Fruit fly (Drosophila melanogaster) whole organism, embryonic: Measurements from ENCODE around the gene Dlip2.

Source experiments
- ATbp ChIP-seq: fragments of 200-800 bp; sonication (Bioruptor generic); optimal IDR thresholded peaks from 2 replicates; lab custom pipeline; 2017; ENCODE audit warnings: missing biosample characterization, mild to moderate bottlenecking, missing genetic modification characterization, missing genetic modification reagents
- BEAF-32 ChIP-seq: fragments of 200-800 bp; sonication (Bioruptor generic); optimal IDR thresholded peaks from 3 replicates; lab custom pipeline; 2017; ENCODE audit warnings: missing biosample characterization, missing genetic modification characterization, mild to moderate bottlenecking, moderate library complexity, missing genetic modification reagents
- CG10959 ChIP-seq: fragments of 200-800 bp; sonication (Bioruptor generic); IDR thresholded peaks from 2 replicates; pipeline ENCODE4 v1.3.6; 2022; ENCODE audit warnings: missing biosample characterization, missing genetic modification characterization
- CG15073 ChIP-seq: fragments of 200-800 bp; sonication (Bioruptor generic); optimal IDR thresholded peaks from 2 replicates; lab custom pipeline; 2016; ENCODE audit warnings: missing biosample characterization, missing genetic modification characterization
- CG16813 ChIP-seq: fragments of 200-800 bp; sonication (Bioruptor generic); IDR thresholded peaks from 3 replicates; pipeline ENCODE4 v1.3.6; 2022; ENCODE audit warnings: missing biosample characterization, missing genetic modification characterization; ENCODE audit not compliant: partially characterized antibody
- CG17612 ChIP-seq: fragments of 200-800 bp; sonication (Bioruptor generic); IDR thresholded peaks from 2 replicates; pipeline ENCODE4 v1.3.6; 2022; ENCODE audit warnings: missing biosample characterization, missing genetic modification characterization
- CG1792 ChIP-seq: fragments of 200-800 bp; sonication (Bioruptor generic); optimal IDR thresholded peaks from 2 replicates; lab custom pipeline; 2016; ENCODE audit warnings: missing biosample characterization, missing genetic modification characterization
- CG2129 ChIP-seq: fragments of 200-800 bp; sonication (Bioruptor generic); IDR thresholded peaks from 2 replicates; pipeline ENCODE4 v1.3.6; 2022; ENCODE audit warnings: missing biosample characterization, missing genetic modification characterization; ENCODE audit not compliant: partially characterized antibody
- CG3407 ChIP-seq: fragments of 200-800 bp; sonication (Bioruptor generic); optimal IDR thresholded peaks from 2 replicates; lab custom pipeline; 2018; ENCODE audit warnings: missing biosample characterization, mild to moderate bottlenecking, missing genetic modification characterization
- CG3847 ChIP-seq: fragments of 200-800 bp; sonication (Bioruptor generic); IDR thresholded peaks from 2 replicates; pipeline ENCODE4 v1.3.6; 2022; ENCODE audit warnings: missing biosample characterization, missing genetic modification characterization
- CG4328 ChIP-seq: fragments of 200-800 bp; sonication (Bioruptor generic); optimal IDR thresholded peaks from 3 replicates; lab custom pipeline; 2017; ENCODE audit warnings: missing biosample characterization, missing genetic modification reagents, missing genetic modification characterization
- CG8359 ChIP-seq: fragments of 200-800 bp; sonication (Bioruptor generic); optimal IDR thresholded peaks from 2 replicates; lab custom pipeline; 2017; ENCODE audit warnings: missing biosample characterization, mild to moderate bottlenecking, missing genetic modification characterization, borderline replicate concordance
- CG9727 ChIP-seq: fragments of 200-800 bp; sonication (Bioruptor generic); optimal IDR thresholded peaks from 3 replicates; lab custom pipeline; 2017; ENCODE audit warnings: missing biosample characterization, mild to moderate bottlenecking, missing genetic modification characterization
- CoRest ChIP-seq: fragments of 200-800 bp; sonication (Bioruptor generic); optimal IDR thresholded peaks from 3 replicates; lab custom pipeline; 2018; ENCODE audit warnings: missing biosample characterization, mild to moderate bottlenecking, missing genetic modification characterization, moderate library complexity
- Dad ChIP-seq: fragments of 200-800 bp; sonication (Bioruptor generic); optimal IDR thresholded peaks from 3 replicates; lab custom pipeline; 2016; ENCODE audit warnings: missing biosample characterization, missing genetic modification characterization
- Dfd ChIP-seq, 2 experiments: fragments of >200 bp; optimal IDR thresholded peaks; 2 replicates each; lab custom pipeline; 2017; ENCODE audit warnings: missing biosample characterization in 2 of 2, missing genetic modification characterization in 2 of 2
- Dll ChIP-seq: fragments of 200-800 bp; sonication (Bioruptor generic); IDR thresholded peaks from 4 replicates; pipeline ENCODE4 v1.3.6; 2022; ENCODE audit warnings: missing biosample characterization, missing genetic modification characterization; ENCODE audit not compliant: partially characterized antibody
- E2f2 ChIP-seq: fragments of 200-800 bp; sonication (Bioruptor generic); IDR thresholded peaks from 2 replicates; pipeline ENCODE4 v1.3.6; 2022; ENCODE audit warnings: missing biosample characterization, missing genetic modification characterization
- GATAe ChIP-seq: fragments of 200-800 bp; sonication (Bioruptor generic); conservative IDR thresholded peaks from 2 replicates; pipeline ENCODE4 v1.3.6; 2022; ENCODE audit warnings: missing biosample characterization, missing genetic modification characterization
- Hmr ChIP-seq: fragments of 200-800 bp; sonication (Bioruptor generic); optimal IDR thresholded peaks from 3 replicates; lab custom pipeline; 2017; ENCODE audit warnings: mild to moderate bottlenecking, missing biosample characterization, missing genetic modification reagents, missing genetic modification characterization
- Kr ChIP-seq: fragments of 200-800 bp; sonication (Bioruptor generic); optimal IDR thresholded peaks from 2 replicates; lab custom pipeline; 2017; ENCODE audit warnings: missing biosample characterization, mild to moderate bottlenecking, missing genetic modification characterization
- MBD-R2 ChIP-seq: fragments of 200-800 bp; sonication (Bioruptor generic); IDR thresholded peaks from 2 replicates; pipeline ENCODE4 v1.3.6; 2022; ENCODE audit warnings: missing biosample characterization, missing genetic modification characterization
- MTF-1 ChIP-seq: fragments of 200-800 bp; sonication (Bioruptor generic); optimal IDR thresholded peaks from 2 replicates; lab custom pipeline; 2018; ENCODE audit warnings: missing biosample characterization, mild to moderate bottlenecking, missing genetic modification characterization, borderline replicate concordance
- Max ChIP-seq: fragments of 200-800 bp; sonication (Bioruptor generic); optimal IDR thresholded peaks from 2 replicates; lab custom pipeline; 2016; ENCODE audit warnings: missing biosample characterization, mild to moderate bottlenecking, missing genetic modification characterization
- Meics ChIP-seq: fragments of 200-800 bp; sonication (Bioruptor generic); optimal IDR thresholded peaks from 2 replicates; lab custom pipeline; 2017; ENCODE audit warnings: missing biosample characterization, mild to moderate bottlenecking, missing genetic modification characterization
- NC2β ChIP-seq: fragments of 200-800 bp; sonication (Bioruptor generic); optimal IDR thresholded peaks from 2 replicates; lab custom pipeline; 2016; ENCODE audit warnings: missing biosample characterization, missing genetic modification characterization
- Neu2 ChIP-seq: fragments of 200-800 bp; sonication (Bioruptor generic); optimal IDR thresholded peaks from 3 replicates; lab custom pipeline; 2016; ENCODE audit warnings: missing biosample characterization, missing genetic modification characterization, borderline replicate concordance
- Sox102F ChIP-seq: fragments of 200-800 bp; sonication (Bioruptor generic); optimal IDR thresholded peaks from 2 replicates; lab custom pipeline; 2018; ENCODE audit warnings: missing biosample characterization, mild to moderate bottlenecking, missing genetic modification characterization, moderate library complexity
- Sry-β ChIP-seq: fragments of 200-800 bp; sonication (Bioruptor generic); optimal IDR thresholded peaks from 2 replicates; lab custom pipeline; 2018; ENCODE audit warnings: missing biosample characterization, mild to moderate bottlenecking, missing genetic modification characterization, moderate library complexity
- Taf1 ChIP-seq: fragments of 200-800 bp; sonication (Bioruptor generic); IDR thresholded peaks from 2 replicates; pipeline ENCODE4 v1.3.6; 2022; ENCODE audit warnings: missing biosample characterization, missing genetic modification characterization
- br ChIP-seq: fragments of >200 bp; optimal IDR thresholded peaks from 2 replicates; lab custom pipeline; 2017
- cas ChIP-seq: fragments of 200-800 bp; sonication (Bioruptor generic); IDR thresholded peaks from 2 replicates; pipeline ENCODE4 v1.3.6; 2022; ENCODE audit warnings: missing biosample characterization, missing genetic modification characterization
- chm ChIP-seq: fragments of 200-800 bp; sonication (Bioruptor generic); IDR thresholded peaks from 2 replicates; pipeline ENCODE4 v1.3.6; 2022; ENCODE audit warnings: missing biosample characterization, missing genetic modification characterization
- croc ChIP-seq: fragments of 200-800 bp; sonication (Bioruptor generic); conservative IDR thresholded peaks from 3 replicates; pipeline ENCODE4 v1.3.6; 2022; ENCODE audit warnings: missing biosample characterization, missing genetic modification characterization
- disco-r ChIP-seq: fragments of 200-800 bp; sonication (Bioruptor generic); optimal IDR thresholded peaks from 2 replicates; lab custom pipeline; 2016; ENCODE audit warnings: missing biosample characterization, missing genetic modification characterization
- grn ChIP-seq: fragments of 200-800 bp; sonication (Bioruptor generic); optimal IDR thresholded peaks from 3 replicates; lab custom pipeline; 2017; ENCODE audit warnings: missing biosample characterization, missing genetic modification characterization
- ham ChIP-seq: fragments of 200-800 bp; sonication (Bioruptor generic); IDR thresholded peaks from 2 replicates; pipeline ENCODE4 v1.3.6; 2022; ENCODE audit warnings: missing biosample characterization, missing genetic modification characterization
- knrl ChIP-seq: fragments of 200-800 bp; sonication (Bioruptor generic); IDR thresholded peaks from 3 replicates; pipeline ENCODE4 v1.3.6; 2022; ENCODE audit warnings: missing biosample characterization, missing genetic modification characterization; ENCODE audit not compliant: partially characterized antibody
- lilli ChIP-seq: fragments of 200-800 bp; sonication (Bioruptor generic); optimal IDR thresholded peaks from 3 replicates; lab custom pipeline; 2016; ENCODE audit warnings: missing biosample characterization, missing genetic modification characterization
- maf-S ChIP-seq: fragments of 200-800 bp; sonication (Bioruptor generic); optimal IDR thresholded peaks from 2 replicates; lab custom pipeline; 2016; ENCODE audit warnings: missing biosample characterization, missing genetic modification characterization
- nerfin-1 ChIP-seq: fragments of 200-800 bp; sonication (Bioruptor generic); optimal IDR thresholded peaks from 3 replicates; lab custom pipeline; 2019; ENCODE audit warnings: missing biosample characterization, mild to moderate bottlenecking, missing genetic modification characterization, moderate library complexity
- odd ChIP-seq: fragments of 200-800 bp; sonication (Bioruptor generic); optimal IDR thresholded peaks from 2 replicates; lab custom pipeline; 2017; ENCODE audit warnings: missing biosample characterization, mild to moderate bottlenecking, missing genetic modification characterization
- pita ChIP-seq: fragments of 200-800 bp; sonication (Bioruptor generic); optimal IDR thresholded peaks from 2 replicates; lab custom pipeline; 2017; ENCODE audit warnings: missing biosample characterization, mild to moderate bottlenecking, missing genetic modification characterization
- salm ChIP-seq: fragments of 200-800 bp; sonication (Bioruptor generic); optimal IDR thresholded peaks from 2 replicates; lab custom pipeline; 2018; ENCODE audit warnings: missing biosample characterization, mild to moderate bottlenecking, missing genetic modification characterization
- sd ChIP-seq: fragments of 200-800 bp; sonication (Bioruptor generic); optimal IDR thresholded peaks from 3 replicates; lab custom pipeline; 2018; ENCODE audit warnings: missing biosample characterization, mild to moderate bottlenecking, missing genetic modification characterization, moderate library complexity
- slbo ChIP-seq: fragments of 200-800 bp; sonication (Bioruptor generic); IDR thresholded peaks from 2 replicates; pipeline ENCODE4 v1.3.6; 2022; ENCODE audit warnings: missing biosample characterization, missing genetic modification characterization
- tap ChIP-seq: fragments of 200-800 bp; optimal IDR thresholded peaks from 3 replicates; lab custom pipeline; 2019; ENCODE audit warnings: missing biosample characterization, mild to moderate bottlenecking, missing genetic modification characterization, moderate library complexity
- tio ChIP-seq: fragments of 200-800 bp; sonication (Bioruptor generic); optimal IDR thresholded peaks from 2 replicates; lab custom pipeline; 2017; ENCODE audit warnings: missing biosample characterization, missing genetic modification characterization, inconsistent platforms
- toy ChIP-seq: fragments of 200-800 bp; sonication (Bioruptor generic); IDR thresholded peaks from 2 replicates; pipeline ENCODE4 v1.3.6; 2022; ENCODE audit warnings: missing biosample characterization, missing genetic modification characterization

Dlip2 gene

DNA sequence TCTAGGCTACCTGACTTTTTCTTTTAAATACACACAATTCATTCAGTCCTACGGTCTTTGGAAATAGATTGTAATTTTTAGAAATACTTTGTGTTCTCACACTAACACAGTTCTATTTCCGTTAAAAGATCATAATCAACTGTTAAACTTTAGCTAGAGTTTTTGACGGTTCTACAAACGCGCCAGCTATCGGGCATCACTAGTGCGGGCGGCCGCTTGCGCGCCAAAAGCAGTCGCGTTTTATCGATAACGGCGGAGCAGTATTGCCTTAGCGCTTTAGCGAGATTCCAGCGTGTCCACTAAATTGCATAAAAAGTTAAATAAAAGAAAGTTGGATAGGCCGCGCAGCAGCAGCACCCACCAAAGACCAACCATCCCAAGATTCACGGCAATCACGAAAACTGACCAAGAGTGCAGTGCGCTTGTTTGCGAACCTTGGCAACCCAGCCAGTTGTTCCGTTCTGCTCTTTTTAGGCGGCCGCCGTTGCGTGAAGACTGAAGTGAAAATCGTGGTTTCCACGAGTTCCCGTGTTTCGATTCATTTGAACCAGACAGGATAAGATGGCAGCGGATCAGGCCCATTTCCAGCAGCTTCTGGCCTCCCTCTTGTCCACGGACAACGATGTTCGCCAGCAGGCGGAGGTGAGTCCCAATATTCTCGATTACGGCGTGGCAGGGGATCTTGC lies 3.8 kb upstream of the Dlip2 start, which contains the start of gene Karybeta3 (continued):
- TF ChIP-seq E2f2 (GFP tag; lab: Robert Waterston, UW) (peak; percentile 96), maf-S (GFP tag; lab: Kevin White, UChicago) (peak; percentile 86), CG9727 (GFP tag; lab: Kevin White, UChicago) (peak; percentile 74), NC2β (GFP tag; lab: Kevin White, UChicago) (peak; percentile 85), CG15073 (GFP tag; lab: Kevin White, UChicago) (no peak), ATbp (GFP tag; lab: Kevin White, UChicago) (no peak), pita (GFP tag; lab: Kevin White, UChicago) (no peak), Dad (GFP tag; lab: Kevin White, UChicago) (peak; percentile 85), toy (GFP tag; lab: Robert Waterston, UW) (peak; percentile 72; the same call in 1 of the 2 replicates), Dll (GFP tag; lab: Robert Waterston, UW) (peak; percentile 73), sd (peak; percentile 50), CG8359 (GFP tag; lab: Kevin White, UChicago) (peak; percentile 44), Max (peak; percentile 62), nerfin-1 (peak; percentile 41), Sox102F (GFP tag; lab: Kevin White, UChicago) (no peak), croc (GFP tag; lab: Robert Waterston, UW) (0 out of 3 replicates have a peak, but pooled peaks have one; percentile 24), Hmr (GFP tag; lab: Kevin White, UChicago) (peak; percentile 82), disco-r (GFP tag; lab: Kevin White, UChicago) (peak; percentile 48), CG2129 (GFP tag; lab: Robert Waterston, UW) (no peak), tio (GFP tag; lab: Kevin White, UChicago) (no peak), salm (peak; percentile 32), knrl (GFP tag; lab: Robert Waterston, UW) (peak; percentile 57), Kr (GFP tag; lab: Kevin White, UChicago) (no peak), CoRest (tag; lab: Kevin White, UChicago) (peak; percentile 66), Meics (GFP tag; lab: Kevin White, UChicago) (peak; percentile 78), CG3407 (peak; percentile 47), CG4328 (peak; percentile 65), ham (no peak), Sry-β (peak; percentile 97), GATAe (peak; percentile 37; the same call in 1 of the 2 replicates), CG16813 (GFP tag; lab: Robert Waterston, UW) (peak; percentile 63), grn (peak; percentile 78), Neu2 (no peak), tap (tag; lab: Kevin White, UChicago) (no peak), CG10959 (no peak), MBD-R2 (GFP tag; lab: Robert Waterston, UW) (peak; percentile 86), lilli (GFP tag; lab: Kevin White, UChicago) (peak; percentile 86), CG3847 (GFP tag; lab: Robert Waterston, UW) (peak; percentile 78), CG17612 (GFP tag; lab: Robert Waterston, UW) (peak; percentile 25; the same call in 1 of the 2 replicates), cas (GFP tag; lab: Robert Waterston, UW) (peak; percentile 55; the same call in 1 of the 2 replicates), Taf1 (GFP tag; lab: Robert Waterston, UW) (peak; percentile 32; the same call in 1 of the 2 replicates), odd (GFP tag; lab: Kevin White, UChicago) (peak; percentile 70), chm (peak; percentile 60; the same call in 1 of the 2 replicates), slbo (peak; percentile 78), CG1792 (GFP tag; lab: Kevin White, UChicago) (peak; percentile 83), br (lab: Kevin White, UChicago) (no peak), MTF-1 (peak; percentile 12), Dfd (GFP tag; optimal IDR thresholded peaks at IDR 0.05; lab: Kevin White, UChicago) (no peak), BEAF-32 (GFP tag; lab: Kevin White, UChicago) (peak; percentile 68)
